Fruit fly (Drosophila melanogaster): ENCODE results near the gene CG33783.

Gene CG33783

DNA sequence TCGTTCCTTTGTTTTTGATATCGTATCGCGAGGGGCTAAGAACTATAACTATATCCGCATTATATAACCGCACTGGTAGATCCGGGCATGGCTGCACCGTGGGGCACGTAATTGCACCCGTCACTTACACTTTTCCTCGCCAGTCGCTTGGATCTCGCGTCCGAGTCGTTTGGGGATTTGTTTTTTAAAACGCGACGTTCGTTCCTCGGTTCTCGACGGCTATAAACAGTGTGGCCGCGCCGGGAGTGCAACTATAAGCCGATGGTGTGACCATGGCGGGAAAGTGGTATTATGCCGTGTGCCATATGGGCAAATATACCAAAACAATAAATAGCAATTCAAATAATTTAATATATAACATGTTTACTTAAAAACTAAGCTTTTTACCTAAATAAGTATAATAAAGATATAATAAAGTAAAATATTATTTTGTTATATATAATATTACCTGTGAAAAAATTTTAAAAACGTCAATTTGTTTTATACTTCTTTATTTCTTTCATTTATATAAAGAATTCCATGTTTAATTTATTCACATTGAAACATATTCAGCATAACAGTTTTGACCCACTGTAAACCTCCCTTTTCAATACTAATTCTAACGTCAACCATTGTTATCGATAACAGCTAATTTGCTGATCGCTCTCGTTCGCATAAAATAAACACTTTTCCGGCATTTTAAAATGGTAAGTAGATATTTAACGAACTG is 23.8 kb upstream of the CG33783 start, which contains the start of the genes Mical and CG3909 (continued):
- TF ChIP-seq CG6163 (GFP tag; IDR thresholded peaks at IDR 0.05), result peak; percentile 85
- TF ChIP-seq net (GFP tag; optimal IDR thresholded peaks at IDR 0.05), result peak; percentile 68
- TF ChIP-seq CG8319 (GFP tag; optimal IDR thresholded peaks at IDR 0.05), result peak; percentile 18
- TF ChIP-seq Hr38 (GFP tag; optimal IDR thresholded peaks at IDR 0.05), result no peak
- peak; percentile 21 for TF ChIP-seq CG9139 (GFP tag; optimal IDR thresholded peaks at IDR 0.05)
- TF ChIP-seq CG3919 (GFP tag; optimal IDR thresholded peaks at IDR 0.05), result peak; percentile 76
- peak; percentile 76 for TF ChIP-seq CG11294 (GFP tag; IDR thresholded peaks at IDR 0.05)
- TF ChIP-seq dsx (GFP tag; optimal IDR thresholded peaks at IDR 0.05; ENCODE audit: poor library complexity, severe bottlenecking), result peak; percentile 77
- TF ChIP-seq CG4318 (GFP tag; optimal IDR thresholded peaks at IDR 0.05), result no peak
- peak; percentile 86 for TF ChIP-seq CG3032 (tag; optimal IDR thresholded peaks at IDR 0.05)
- peak; percentile 39 for TF ChIP-seq Blimp-1 (GFP tag; optimal IDR thresholded peaks at IDR 0.05)
- TF ChIP-seq CG10631 (GFP tag; optimal IDR thresholded peaks at IDR 0.05), result peak; percentile 88
- TF ChIP-seq Eip78C (GFP tag), result peak; percentile 82
- peak; percentile 6 to 44 for TF ChIP-seq ss (GFP tag; optimal IDR thresholded peaks at IDR 0.05)
- TF ChIP-seq fd85E (GFP tag; optimal IDR thresholded peaks at IDR 0.05), result no peak
- peak; percentile 25 for TF ChIP-seq Sox14 (GFP tag; optimal IDR thresholded peaks at IDR 0.05)
- TF ChIP-seq Eip75B (GFP tag; optimal IDR thresholded peaks at IDR 0.05), result no peak
- TF ChIP-seq Eip93F (GFP tag; optimal IDR thresholded peaks at IDR 0.05), result peak; percentile 45
- peak; percentile 60 for TF ChIP-seq topi (GFP tag; optimal IDR thresholded peaks at IDR 0.05)
- TF ChIP-seq CG32006 (GFP tag; optimal IDR thresholded peaks at IDR 0.05), result peak; percentile 74
- TF ChIP-seq Gug (GFP tag; IDR thresholded peaks at IDR 0.05), result peak; percentile 76
- peak; percentile 76 for TF ChIP-seq CG8632 (GFP tag; optimal IDR thresholded peaks at IDR 0.05)
- TF ChIP-seq CG8119 (GFP tag; IDR thresholded peaks at IDR 0.05), result peak; percentile 85
- TF ChIP-seq acj6 (GFP tag; optimal IDR thresholded peaks at IDR 0.05), result peak; percentile 75
- peak; percentile 24 for TF ChIP-seq CG6808 (GFP tag; optimal IDR thresholded peaks at IDR 0.05)
- TF ChIP-seq Hr4 (GFP tag; optimal IDR thresholded peaks at IDR 0.05), result peak; percentile 69
- TF ChIP-seq achi (GFP tag; optimal IDR thresholded peaks at IDR 0.05), result peak; percentile 82
- peak; percentile 38 for TF ChIP-seq CG11902 (GFP tag; optimal IDR thresholded peaks at IDR 0.05)
- peak; percentile 65 for TF ChIP-seq pdm3 (GFP tag; optimal IDR thresholded peaks at IDR 0.05)

DNA sequence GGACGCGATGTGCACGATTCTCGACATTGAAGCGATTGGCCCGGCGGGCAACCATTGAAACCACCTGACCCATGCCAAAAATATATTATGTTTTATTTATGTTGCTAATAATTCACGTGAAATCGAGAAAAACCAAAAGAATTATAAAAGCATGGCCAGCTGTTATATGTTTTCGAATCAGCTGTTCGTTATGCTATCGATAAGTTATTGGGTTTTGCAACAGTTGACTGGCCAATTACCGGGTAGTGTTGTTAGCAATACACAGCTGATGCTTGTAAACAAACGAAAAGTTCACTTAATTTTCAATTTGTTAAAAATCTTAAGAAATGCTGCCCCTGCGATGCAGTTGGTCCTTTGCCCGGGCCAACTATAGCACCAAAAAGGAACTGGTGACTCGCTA is 21.2 kb upstream of the CG33783 start, which contains the start of the genes CG11722 and mtTFB2:
Gene CG11722 (minus strand): TSS at position 200 of the 400 bp plus-strand sequence.
Gene mtTFB2 (plus strand): TSS at position 232 of the 400 bp plus-strand sequence.
- TF ChIP-seq ss (GFP tag; optimal IDR thresholded peaks at IDR 0.05), result no peak
- TF ChIP-seq Met (GFP tag; optimal IDR thresholded peaks at IDR 0.05), result no peak
- no peak for TF ChIP-seq CG8319 (GFP tag; optimal IDR thresholded peaks at IDR 0.05)
- no peak for TF ChIP-seq CG6854 (GFP tag; optimal IDR thresholded peaks at IDR 0.05)
- TF ChIP-seq CG6792 (GFP tag; optimal IDR thresholded peaks at IDR 0.05), result no peak
- no peak for TF ChIP-seq CG8119 (GFP tag; IDR thresholded peaks at IDR 0.05)
- no peak for TF ChIP-seq CG3919 (GFP tag; optimal IDR thresholded peaks at IDR 0.05)
- no peak for TF ChIP-seq CG4318 (GFP tag; optimal IDR thresholded peaks at IDR 0.05)
- peak; percentile 33 for TF ChIP-seq topi (GFP tag; optimal IDR thresholded peaks at IDR 0.05)
- TF ChIP-seq CG8632 (GFP tag; optimal IDR thresholded peaks at IDR 0.05), result no peak
- no peak for TF ChIP-seq Smox (GFP tag; optimal IDR thresholded peaks at IDR 0.05)
- no peak for TF ChIP-seq Sox15 (GFP tag; optimal IDR thresholded peaks at IDR 0.05)
- TF ChIP-seq fkh (GFP tag; optimal IDR thresholded peaks at IDR 0.05), result peak; percentile 52
- TF ChIP-seq CG6808 (GFP tag; optimal IDR thresholded peaks at IDR 0.05), result no peak
- peak; percentile 42 for TF ChIP-seq vri (GFP tag; optimal IDR thresholded peaks at IDR 0.05)
- peak; percentile 48 for TF ChIP-seq Eip78C (GFP tag)
- no peak for TF ChIP-seq Gug (GFP tag; IDR thresholded peaks at IDR 0.05)
- TF ChIP-seq CG16779 (tag; optimal IDR thresholded peaks at IDR 0.05), result no peak
- no peak for TF ChIP-seq CG32006 (GFP tag; optimal IDR thresholded peaks at IDR 0.05)
- no peak for TF ChIP-seq CG31627 (GFP tag; optimal IDR thresholded peaks at IDR 0.05)
- TF ChIP-seq dsx (GFP tag; optimal IDR thresholded peaks at IDR 0.05; ENCODE audit: poor library complexity, severe bottlenecking), result peak; percentile 1
- no peak for TF ChIP-seq CG15336 (GFP tag; IDR thresholded peaks at IDR 0.05)
- peak; percentile 6 for TF ChIP-seq esn (GFP tag; optimal IDR thresholded peaks at IDR 0.05)
- TF ChIP-seq Blimp-1 (GFP tag; optimal IDR thresholded peaks at IDR 0.05), result no peak
- TF ChIP-seq salr (GFP tag; optimal IDR thresholded peaks at IDR 0.05), result no peak
- TF ChIP-seq Sox102F (GFP tag; optimal IDR thresholded peaks at IDR 0.05), result no peak

All from whole organism, prepupa.